Fruit fly (Drosophila melanogaster) whole organism, wandering third instar larva: Measurements from ENCODE around the gene Dip-C.

ENCODE experiments used
- Abd-B ChIP-seq: fragments of >200 bp; optimal IDR thresholded peaks from 2 replicates; lab custom pipeline; 2017; ENCODE audit warnings: missing biosample characterization, missing genetic modification characterization
- CG32264 ChIP-seq: fragments of 200-800 bp; sonication (Bioruptor generic); optimal IDR thresholded peaks from 2 replicates; lab custom pipeline; 2016; ENCODE audit warnings: missing biosample characterization, missing genetic modification characterization
- CG9705 ChIP-seq: fragments of 200-800 bp; sonication (Bioruptor generic); optimal IDR thresholded peaks from 2 replicates; lab custom pipeline; 2018; ENCODE audit warnings: missing biosample characterization, mild to moderate bottlenecking, missing genetic modification characterization
- CrebA ChIP-seq: fragments of 200-800 bp; sonication (Bioruptor generic); optimal IDR thresholded peaks from 2 replicates; lab custom pipeline; 2016; ENCODE audit warnings: missing biosample characterization, mild to moderate bottlenecking, missing genetic modification characterization, borderline replicate concordance
- Dfd ChIP-seq: fragments of >200 bp; optimal IDR thresholded peaks from 2 replicates; lab custom pipeline; 2017; ENCODE audit warnings: missing biosample characterization, missing genetic modification characterization
- Dif ChIP-seq: fragments of 200-275, 200-300 bp; sonication (Bioruptor generic); optimal IDR thresholded peaks from 2 replicates; lab custom pipeline; 2018; ENCODE audit warnings: missing biosample characterization, missing genetic modification characterization; ENCODE audit not compliant: partially characterized antibody
- GATAd ChIP-seq: sonication (Bioruptor generic); optimal IDR thresholded peaks from 2 replicates; lab custom pipeline; 2016; ENCODE audit warnings: missing biosample characterization, missing genetic modification characterization
- HLH106 ChIP-seq: fragments of 200-800 bp; optimal IDR thresholded peaks from 3 replicates; lab custom pipeline; 2019; ENCODE audit warnings: missing biosample characterization, mild to moderate bottlenecking, missing genetic modification characterization, moderate library complexity
- Hnf4 ChIP-seq: fragments of 200-800 bp; sonication (Bioruptor generic); optimal IDR thresholded peaks from 2 replicates; lab custom pipeline; 2016; ENCODE audit warnings: missing biosample characterization, mild to moderate bottlenecking, missing genetic modification characterization
- Hr78 ChIP-seq: fragments of >200 bp; optimal IDR thresholded peaks from 2 replicates; lab custom pipeline; 2017; ENCODE audit warnings: missing biosample characterization, missing genetic modification characterization
- Hr83 ChIP-seq: fragments of 200-300 bp; sonication (Bioruptor generic); optimal IDR thresholded peaks from 2 replicates; lab custom pipeline; 2016; ENCODE audit warnings: missing biosample characterization, mild to moderate bottlenecking, missing genetic modification characterization, moderate library complexity; ENCODE audit not compliant: poor library complexity, severe bottlenecking
- Jra ChIP-seq: sonication (Bioruptor generic); optimal IDR thresholded peaks from 2 replicates; lab custom pipeline; 2016; ENCODE audit warnings: missing biosample characterization, missing genetic modification characterization
- Mio ChIP-seq: sonication (Bioruptor generic); optimal IDR thresholded peaks from 2 replicates; lab custom pipeline; 2016; ENCODE audit warnings: missing biosample characterization, missing genetic modification characterization
- Myc ChIP-seq: fragments of >200 bp; optimal IDR thresholded peaks from 2 replicates; lab custom pipeline; 2017
- N ChIP-seq: fragments of >200 bp; optimal IDR thresholded peaks from 2 replicates; lab custom pipeline; 2018; ENCODE audit warnings: missing biosample characterization, missing external identifiers, missing genetic modification characterization
- OdsH ChIP-seq: fragments of 200-800 bp; sonication (Bioruptor generic); optimal IDR thresholded peaks from 2 replicates; lab custom pipeline; 2016; ENCODE audit warnings: missing biosample characterization, mild to moderate bottlenecking, missing genetic modification characterization
- Rel ChIP-seq, 2 experiments: fragments of 200-800 bp; sonication (Bioruptor generic) in 1 of 2; optimal IDR thresholded peaks; 2 replicates in 1 of 2; 3 replicates in 1 of 2; lab custom pipeline; 2016 to 2019; ENCODE audit warnings: mild to moderate bottlenecking in 2 of 2, missing biosample characterization in 2 of 2, missing genetic modification characterization in 2 of 2, moderate library complexity in 1 of 2
- Sp1 ChIP-seq: fragments of 200-800 bp; sonication (Bioruptor generic); optimal IDR thresholded peaks from 3 replicates; lab custom pipeline; 2019; ENCODE audit warnings: missing biosample characterization, mild to moderate bottlenecking, missing genetic modification characterization, moderate library complexity
- Vsx2 ChIP-seq: fragments of 200-300, 225-300 bp; sonication (Bioruptor generic); optimal IDR thresholded peaks from 2 replicates; lab custom pipeline; 2018; ENCODE audit warnings: missing biosample characterization, missing genetic modification characterization; ENCODE audit not compliant: partially characterized antibody
- br ChIP-seq: fragments of 200-800 bp; sonication (Bioruptor generic); optimal IDR thresholded peaks from 2 replicates; lab custom pipeline; 2016; ENCODE audit warnings: missing biosample characterization, missing genetic modification characterization
- brk ChIP-seq: fragments of 200-800 bp; sonication (Bioruptor generic); optimal IDR thresholded peaks from 2 replicates; lab custom pipeline; 2016; ENCODE audit warnings: missing biosample characterization, mild to moderate bottlenecking, missing genetic modification characterization
- dl ChIP-seq, 2 experiments: fragments of 175-275, 200-275 bp in 1 of 2; fragments of 200-275 bp in 1 of 2; sonication (Bioruptor generic); optimal IDR thresholded peaks; lab custom pipeline; 2018; ENCODE audit warnings: mild to moderate bottlenecking in 2 of 2, missing biosample characterization in 2 of 2, missing genetic modification characterization in 2 of 2, moderate library complexity in 2 of 2; ENCODE audit not compliant: partially characterized antibody in 2 of 2, insufficient read depth in 1 of 2
- dmrt93B ChIP-seq: fragments of 200-800 bp; sonication (Bioruptor generic); optimal IDR thresholded peaks from 2 replicates; lab custom pipeline; 2018; ENCODE audit warnings: missing biosample characterization, mild to moderate bottlenecking, missing genetic modification characterization
- dsf ChIP-seq: sonication (Bioruptor generic); optimal IDR thresholded peaks from 2 replicates; lab custom pipeline; 2016; ENCODE audit warnings: missing biosample characterization, missing genetic modification characterization, borderline replicate concordance
- ey ChIP-seq: fragments of 200-800 bp; sonication (Bioruptor generic); optimal IDR thresholded peaks from 2 replicates; lab custom pipeline; 2016; ENCODE audit warnings: missing biosample characterization, missing genetic modification characterization
- foxo ChIP-seq, 2 experiments: fragments of 200-800 bp; sonication (Bioruptor generic); optimal IDR thresholded peaks; 2 replicates in 1 of 2; 3 replicates in 1 of 2; lab custom pipeline; 2016 to 2017; ENCODE audit warnings: missing biosample characterization in 2 of 2, missing genetic modification characterization in 2 of 2
- fru ChIP-seq: fragments of 200-800 bp; sonication (Bioruptor generic); optimal IDR thresholded peaks from 3 replicates; lab custom pipeline; 2016; ENCODE audit warnings: missing biosample characterization, mild to moderate bottlenecking, missing genetic modification characterization
- h ChIP-seq: fragments of 200-800 bp; sonication (Bioruptor generic); optimal IDR thresholded peaks from 3 replicates; lab custom pipeline; 2016; ENCODE audit warnings: missing biosample characterization, mild to moderate bottlenecking, missing genetic modification characterization
- jim ChIP-seq: fragments of 175-275, 200-325 bp; sonication (Bioruptor generic); optimal IDR thresholded peaks from 2 replicates; lab custom pipeline; 2016; ENCODE audit warnings: missing biosample characterization, mild to moderate bottlenecking, missing genetic modification characterization
- lola ChIP-seq: fragments of >200 bp; optimal IDR thresholded peaks from 2 replicates; lab custom pipeline; 2017; ENCODE audit warnings: missing biosample characterization, missing genetic modification characterization
- pan ChIP-seq: fragments of >200 bp; optimal IDR thresholded peaks from 2 replicates; lab custom pipeline; 2017
- psq ChIP-seq: fragments of 200-800 bp; sonication (Bioruptor generic); optimal IDR thresholded peaks from 3 replicates; lab custom pipeline; 2017; ENCODE audit warnings: missing biosample characterization, mild to moderate bottlenecking, missing genetic modification characterization, moderate library complexity
- rgr ChIP-seq: fragments of 200-800 bp; sonication (Bioruptor generic); optimal IDR thresholded peaks from 3 replicates; lab custom pipeline; 2016; ENCODE audit warnings: missing biosample characterization, mild to moderate bottlenecking, missing genetic modification characterization
- sage ChIP-seq: fragments of 200-800 bp; sonication (Bioruptor generic); optimal IDR thresholded peaks from 2 replicates; lab custom pipeline; 2016; ENCODE audit warnings: missing biosample characterization, mild to moderate bottlenecking, missing genetic modification characterization
- sv ChIP-seq: fragments of 200-800 bp; sonication (Bioruptor generic); optimal IDR thresholded peaks from 3 replicates; lab custom pipeline; 2016; ENCODE audit warnings: missing biosample characterization, missing genetic modification characterization
- tai ChIP-seq: sonication (Bioruptor generic); optimal IDR thresholded peaks from 2 replicates; lab custom pipeline; 2016; ENCODE audit warnings: missing biosample characterization, missing genetic modification characterization
- usp ChIP-seq: fragments of >200 bp; optimal IDR thresholded peaks from 2 replicates; lab custom pipeline; 2017; ENCODE audit warnings: missing biosample characterization, missing genetic modification characterization
- woc ChIP-seq: sonication (Bioruptor generic); optimal IDR thresholded peaks from 2 replicates; lab custom pipeline; 2016; ENCODE audit warnings: missing biosample characterization, mild to moderate bottlenecking, missing genetic modification characterization

Dip-C gene

dm6 chr3R:12450713-12451259 is 37.2 kb upstream of the Dip-C start:
- no peak for TF ChIP-seq ey (GFP tag; lab: Kevin White, UChicago)
- no peak for TF ChIP-seq Rel (GFP tag; optimal IDR thresholded peaks at IDR 0.05; lab: Kevin White, UChicago)
- peak; percentile 46 for TF ChIP-seq Rel (tag; optimal IDR thresholded peaks at IDR 0.05; lab: Kevin White, UChicago)

DNA sequence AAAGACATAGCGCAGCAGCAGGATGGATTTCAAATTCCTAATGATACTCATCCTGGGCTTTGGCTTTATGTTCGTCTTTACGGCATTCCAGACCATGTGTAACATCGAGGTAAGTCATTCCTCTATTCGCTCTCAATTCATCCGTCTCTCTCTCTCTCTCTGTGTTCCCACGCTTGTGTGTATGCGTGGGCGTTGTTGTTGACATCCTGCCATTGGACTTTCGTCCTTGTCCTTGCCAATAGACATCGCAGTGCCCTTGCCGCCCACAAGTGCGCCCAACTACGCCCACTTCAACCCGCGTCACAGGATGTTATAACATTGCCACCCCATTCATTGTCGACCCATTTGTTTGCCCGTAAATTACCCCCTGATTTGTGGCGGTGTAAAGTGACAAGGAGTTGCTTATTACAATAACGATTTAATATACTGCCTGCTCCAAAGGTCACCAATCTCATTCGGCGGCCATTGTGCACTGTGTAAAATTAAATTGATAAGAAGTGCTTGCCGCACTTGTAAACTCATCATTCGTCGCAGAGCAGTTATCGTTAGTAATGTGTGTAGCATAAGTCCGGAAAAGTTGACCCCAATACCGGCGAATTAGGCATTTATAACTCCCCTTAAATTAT is 36.2 kb upstream of the Dip-C start:
- TF ChIP-seq GATAd (GFP tag; lab: Kevin White, UChicago) (no peak), sv (GFP tag; lab: Kevin White, UChicago) (no peak), dsf (GFP tag; lab: Kevin White, UChicago) (no peak), foxo (GFP tag; optimal IDR thresholded peaks at IDR 0.05; lab: Kevin White, UChicago) (no peak), woc (GFP tag; lab: Kevin White, UChicago) (no peak), brk (GFP tag; lab: Kevin White, UChicago) (no peak), Hr78 (GFP tag; lab: Kevin White, UChicago) (no peak), Abd-B (GFP tag; lab: Kevin White, UChicago) (no peak), ey (GFP tag; lab: Kevin White, UChicago) (no peak), Vsx2 (no peak), N (GFP tag; lab: Kevin White, UChicago) (no peak), psq (GFP tag; lab: Kevin White, UChicago) (no peak), usp (GFP tag; lab: Kevin White, UChicago) (no peak), rgr (GFP tag; lab: Kevin White, UChicago) (no peak), dmrt93B (GFP tag; lab: Kevin White, UChicago) (no peak), CG9705 (no peak), dl (GFP tag; optimal IDR thresholded peaks at IDR 0.05; lab: Kevin White, UChicago; ENCODE audit: insufficient read depth in 1 of 2, partially characterized antibody in 2 of 2) (no peak), Mio (GFP tag; lab: Kevin White, UChicago) (no peak), br (GFP tag; lab: Kevin White, UChicago) (no peak)

DNA sequence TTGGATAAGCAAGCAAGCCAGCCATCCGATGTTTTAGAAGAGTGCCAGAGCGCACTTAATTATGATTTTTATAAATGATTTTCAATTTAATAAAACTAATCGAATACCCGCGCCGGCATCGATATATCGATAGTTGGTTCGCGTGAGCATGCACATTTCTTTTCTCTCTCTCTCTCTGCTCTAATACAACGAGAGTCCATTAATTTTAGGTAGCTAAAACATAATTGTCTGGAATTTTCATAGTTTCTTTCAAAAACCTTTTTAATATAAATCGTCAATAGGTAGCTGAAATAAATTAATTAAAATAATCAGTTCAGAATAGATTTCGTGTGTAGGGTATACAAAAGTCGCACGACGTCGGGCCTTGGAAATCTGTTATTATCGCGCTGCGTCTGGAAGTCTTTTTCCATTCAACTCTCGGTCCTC is 35.3 kb upstream of the Dip-C start, which contains the start of gene CG18549:
Gene CG18549 (plus strand): TSS at position 408 of the 426 bp plus-strand sequence.
- TF ChIP-seq Mio (GFP tag; lab: Kevin White, UChicago) (peak; percentile 95), Rel (GFP tag; optimal IDR thresholded peaks at IDR 0.05; lab: Kevin White, UChicago) (peak; percentile 99), Rel (tag; optimal IDR thresholded peaks at IDR 0.05; lab: Kevin White, UChicago) (peak; percentile 98), Jra (GFP tag; lab: Kevin White, UChicago) (peak; percentile 99), Dif (GFP tag; lab: Kevin White, UChicago) (no peak), jim (GFP tag; lab: Kevin White, UChicago) (peak; percentile 24), Sp1 (peak; percentile 100), dl (GFP tag; optimal IDR thresholded peaks at IDR 0.05; lab: Kevin White, UChicago; ENCODE audit: insufficient read depth in 1 of 2, partially characterized antibody in 2 of 2) (no peak), dmrt93B (GFP tag; lab: Kevin White, UChicago) (peak; percentile 99), sv (GFP tag; lab: Kevin White, UChicago) (peak; percentile 99), brk (GFP tag; lab: Kevin White, UChicago) (peak; percentile 99), usp (GFP tag; lab: Kevin White, UChicago) (no peak), Vsx2 (no peak), foxo (GFP tag; optimal IDR thresholded peaks at IDR 0.05; lab: Kevin White, UChicago) (peak; percentile 100), N (GFP tag; lab: Kevin White, UChicago) (no peak), CrebA (GFP tag; lab: Kevin White, UChicago) (no peak), sage (GFP tag; lab: Kevin White, UChicago) (peak; percentile 100), CG32264 (GFP tag; lab: Kevin White, UChicago) (peak; percentile 100), fru (GFP tag; lab: Kevin White, UChicago) (peak; percentile 100), Hr78 (GFP tag; lab: Kevin White, UChicago) (no peak), Hr83 (GFP tag; lab: Kevin White, UChicago) (peak; percentile 97), GATAd (GFP tag; lab: Kevin White, UChicago) (no peak), OdsH (peak; percentile 100), Myc (lab: Kevin White, UChicago) (no peak), h (GFP tag; lab: Kevin White, UChicago) (peak; percentile 100), ey (GFP tag; lab: Kevin White, UChicago) (peak; percentile 100), woc (GFP tag; lab: Kevin White, UChicago) (peak; percentile 100), pan (lab: Kevin White, UChicago) (no peak), br (GFP tag; lab: Kevin White, UChicago) (peak; percentile 100), psq (GFP tag; lab: Kevin White, UChicago) (peak; percentile 99), lola (GFP tag; lab: Kevin White, UChicago) (no peak), HLH106 (tag; lab: Kevin White, UChicago) (peak; percentile 100), CG9705 (peak; percentile 100), tai (GFP tag; lab: Kevin White, UChicago) (peak; percentile 98), Abd-B (GFP tag; lab: Kevin White, UChicago) (no peak), Dfd (GFP tag; lab: Kevin White, UChicago) (peak; percentile 96), dsf (GFP tag; lab: Kevin White, UChicago) (peak; percentile 98), Hnf4 (GFP tag; lab: Kevin White, UChicago) (peak; percentile 100), rgr (GFP tag; lab: Kevin White, UChicago) (peak; percentile 100)
